Worm (Caenorhabditis elegans): ENCODE results near the gene nfyb-1.
"Not testable (repeated sequence)": the region's sequence is repeated elsewhere in the genome, so short reads cannot be mapped to it uniquely, and the experiment has no call there.

nfyb-1 gene

ce11 chrII:454646-455045 is 12.5 kb downstream of the nfyb-1 start, which contains the start of gene W10D9.1:
Gene W10D9.1 (plus strand): TSS chrII:454946.
- TF ChIP-seq mcd-1 (GFP tag; IDR thresholded peaks at IDR 0.05); ceh-40 (GFP tag; IDR thresholded peaks at IDR 0.05); snpc-1.1 (tag; optimal IDR thresholded peaks at IDR 0.05; ENCODE audit: insufficient read depth): not testable (repeated sequence)

- TF ChIP-seq egrh-3 (GFP tag; IDR thresholded peaks at IDR 0.05): peak; percentile 54; the same call in 1 of the 2 replicates
- peak; percentile 64 for TF ChIP-seq F33H1.4 (GFP tag; IDR thresholded peaks at IDR 0.05)
Observed at ce11 chrII:452159-452558, 15.0 kb downstream of the nfyb-1 start.

ce11 chrII:441102-441501 is 26.1 kb downstream of the nfyb-1 start, which contains the start of gene C24H12.1:
Gene C24H12.1 (plus strand): TSS chrII:441402.
- not testable (repeated sequence) for TF ChIP-seq B0261.1 (tag; optimal IDR thresholded peaks at IDR 0.05); mel-28 (tag; optimal IDR thresholded peaks at IDR 0.05; ENCODE audit: borderline replicate concordance); ztf-22 (GFP tag; optimal IDR thresholded peaks at IDR 0.05)

- TF ChIP-seq xnd-1 (tag; optimal IDR thresholded peaks at IDR 0.05) (peak; percentile 58), bed-2 (GFP tag; IDR thresholded peaks at IDR 0.05) (no peak), rec-8 (tag; optimal IDR thresholded peaks at IDR 0.05) (no peak), B0261.1 (tag; optimal IDR thresholded peaks at IDR 0.05) (no peak), nfya-2 (GFP tag; IDR thresholded peaks at IDR 0.05) (no peak), K12H6.12 (tag; optimal IDR thresholded peaks at IDR 0.05) (no peak), let-607 (tag; optimal IDR thresholded peaks at IDR 0.05) (no peak), madf-8 (GFP tag; conservative IDR thresholded peaks at IDR 0.05) (peak; percentile 57; the same call in 1 of the 2 replicates), snpc-1.1 (tag; optimal IDR thresholded peaks at IDR 0.05; ENCODE audit: insufficient read depth) (no peak), efl-1 (GFP tag; optimal IDR thresholded peaks at IDR 0.05) (peak; percentile 8), hsf-1 (GFP tag; IDR thresholded peaks at IDR 0.05) (peak; percentile 87), somi-1 (GFP tag; optimal IDR thresholded peaks at IDR 0.05) (no peak)
Observed at ce11 chrII:437279-437678, 29.9 kb downstream of the nfyb-1 start.

ce11 chrII:423086-423485 is 44.1 kb downstream of the nfyb-1 start, which contains the start of gene C24H12.8:
Gene C24H12.8 (minus strand): TSS chrII:423186.
- TF ChIP-seq lsy-27 (tag; optimal IDR thresholded peaks at IDR 0.05; ENCODE audit: borderline replicate concordance, insufficient read depth) (no peak), hmg-20 (GFP tag; IDR thresholded peaks at IDR 0.05) (no peak), F55B11.4 (tag; optimal IDR thresholded peaks at IDR 0.05; ENCODE audit: borderline replicate concordance, insufficient read depth) (no peak), pha-4 (tag; optimal IDR thresholded peaks at IDR 0.05) (no peak)

ce11 chrII:418782-419181 is 48.4 kb downstream of the nfyb-1 start, which contains the start of gene C24H12.6:
Gene C24H12.6 (minus strand): TSS chrII:418882.
- TF ChIP-seq ceh-58 (GFP tag; IDR thresholded peaks at IDR 0.05): no peak

ce11 chrII:416808-417207 is 50.4 kb downstream of the nfyb-1 start:
- TF ChIP-seq ztf-18 (tag; optimal IDR thresholded peaks at IDR 0.05) (peak; percentile 87), madf-6 (GFP tag; IDR thresholded peaks at IDR 0.05) (0 out of 2 replicates have a peak, but pooled peaks have one; percentile 47), him-1 (tag; optimal IDR thresholded peaks at IDR 0.05) (peak; percentile 56)

Data from whole organism, young adult.